Fruit fly (Drosophila melanogaster) whole organism, wandering third instar larva: ENCODE measurements around the gene CG42526.

Experiments
- CrebA ChIP-seq: fragments of 200-800 bp; sonication (Bioruptor generic); optimal IDR thresholded peaks from 2 replicates; lab custom pipeline; 2016; ENCODE audit warnings: missing biosample characterization, mild to moderate bottlenecking, missing genetic modification characterization, borderline replicate concordance
- Hr83 ChIP-seq: fragments of 200-300 bp; sonication (Bioruptor generic); optimal IDR thresholded peaks from 2 replicates; lab custom pipeline; 2016; ENCODE audit warnings: missing biosample characterization, mild to moderate bottlenecking, missing genetic modification characterization, moderate library complexity; ENCODE audit not compliant: poor library complexity, severe bottlenecking
- N ChIP-seq: fragments of >200 bp; optimal IDR thresholded peaks from 2 replicates; lab custom pipeline; 2018; ENCODE audit warnings: missing biosample characterization, missing external identifiers, missing genetic modification characterization
- OdsH ChIP-seq: fragments of 200-800 bp; sonication (Bioruptor generic); optimal IDR thresholded peaks from 2 replicates; lab custom pipeline; 2016; ENCODE audit warnings: missing biosample characterization, mild to moderate bottlenecking, missing genetic modification characterization
- dl ChIP-seq, 2 experiments: fragments of 175-275, 200-275 bp in 1 of 2; fragments of 200-275 bp in 1 of 2; sonication (Bioruptor generic); optimal IDR thresholded peaks; lab custom pipeline; 2018; ENCODE audit warnings: mild to moderate bottlenecking in 2 of 2, missing biosample characterization in 2 of 2, missing genetic modification characterization in 2 of 2, moderate library complexity in 2 of 2; ENCODE audit not compliant: partially characterized antibody in 2 of 2, insufficient read depth in 1 of 2
- dmrt93B ChIP-seq: fragments of 200-800 bp; sonication (Bioruptor generic); optimal IDR thresholded peaks from 2 replicates; lab custom pipeline; 2018; ENCODE audit warnings: missing biosample characterization, mild to moderate bottlenecking, missing genetic modification characterization
- ey ChIP-seq: fragments of 200-800 bp; sonication (Bioruptor generic); optimal IDR thresholded peaks from 2 replicates; lab custom pipeline; 2016; ENCODE audit warnings: missing biosample characterization, missing genetic modification characterization
- h ChIP-seq: fragments of 200-800 bp; sonication (Bioruptor generic); optimal IDR thresholded peaks from 3 replicates; lab custom pipeline; 2016; ENCODE audit warnings: missing biosample characterization, mild to moderate bottlenecking, missing genetic modification characterization
- jim ChIP-seq: fragments of 175-275, 200-325 bp; sonication (Bioruptor generic); optimal IDR thresholded peaks from 2 replicates; lab custom pipeline; 2016; ENCODE audit warnings: missing biosample characterization, mild to moderate bottlenecking, missing genetic modification characterization
- lola ChIP-seq: fragments of >200 bp; optimal IDR thresholded peaks from 2 replicates; lab custom pipeline; 2017; ENCODE audit warnings: missing biosample characterization, missing genetic modification characterization
- psq ChIP-seq: fragments of 200-800 bp; sonication (Bioruptor generic); optimal IDR thresholded peaks from 3 replicates; lab custom pipeline; 2017; ENCODE audit warnings: missing biosample characterization, mild to moderate bottlenecking, missing genetic modification characterization, moderate library complexity
- usp ChIP-seq: fragments of >200 bp; optimal IDR thresholded peaks from 2 replicates; lab custom pipeline; 2017; ENCODE audit warnings: missing biosample characterization, missing genetic modification characterization

- TF ChIP-seq dl (GFP tag; optimal IDR thresholded peaks at IDR 0.05; lab: Kevin White, UChicago; ENCODE audit: insufficient read depth in 1 of 2, partially characterized antibody in 2 of 2) (no peak), lola (GFP tag; lab: Kevin White, UChicago) (no peak), Hr83 (GFP tag; lab: Kevin White, UChicago) (no peak), usp (GFP tag; lab: Kevin White, UChicago) (no peak), CrebA (GFP tag; lab: Kevin White, UChicago) (no peak), ey (no peak), h (GFP tag; lab: Kevin White, UChicago) (no peak), N (GFP tag; lab: Kevin White, UChicago) (no peak), psq (GFP tag; lab: Kevin White, UChicago) (no peak), jim (no peak), OdsH (GFP tag; lab: Kevin White, UChicago) (no peak), dmrt93B (no peak)
Observed at dm6 chr3L:9399855-9400254, 35.3 kb downstream of the CG42526 start.
